Worm (Caenorhabditis elegans): Measurements from ENCODE around the gene K02F6.4.

DNA sequence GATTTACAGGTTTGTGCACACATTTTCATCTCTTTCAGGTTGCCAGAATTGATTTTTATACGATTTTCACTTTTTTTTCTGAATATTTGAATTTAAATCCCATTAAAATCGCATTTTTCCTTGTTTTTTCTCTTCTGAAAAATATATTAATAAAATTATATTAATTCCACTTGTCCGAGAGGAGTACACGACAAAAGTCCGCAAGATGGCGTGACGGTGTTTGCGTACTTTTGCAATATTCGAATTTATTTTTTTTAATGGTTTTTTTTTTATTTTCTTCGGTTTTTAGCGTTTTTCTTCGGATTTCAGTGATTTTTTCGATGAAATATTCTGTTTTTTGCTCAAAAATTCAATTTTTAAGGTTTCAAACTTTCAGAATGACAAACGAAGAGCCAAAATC lies 26.6 kb downstream of the K02F6.4 start, which contains the start of gene usp-39:
- TF ChIP-seq snpc-4 (tag; optimal IDR thresholded peaks at IDR 0.05) (no peak), nhr-237 (tag; optimal IDR thresholded peaks at IDR 0.05) (peak; percentile 65), elt-3 (tag; optimal IDR thresholded peaks at IDR 0.05) (no peak), lsy-2 (tag; optimal IDR thresholded peaks at IDR 0.05) (peak; percentile 80), elt-1 (tag; optimal IDR thresholded peaks at IDR 0.05; ENCODE audit: borderline replicate concordance, insufficient read depth) (no peak), lin-13 (tag; optimal IDR thresholded peaks at IDR 0.05) (peak; percentile 46), ham-2 (GFP tag; optimal IDR thresholded peaks at IDR 0.05) (no peak), ztf-11 (tag; optimal IDR thresholded peaks at IDR 0.05) (no peak), pha-4 (tag; optimal IDR thresholded peaks at IDR 0.05) (peak; percentile 65), unc-39 (tag; optimal IDR thresholded peaks at IDR 0.05) (no peak), nhr-2 (tag; optimal IDR thresholded peaks at IDR 0.05) (no peak), sptf-1 (tag; optimal IDR thresholded peaks at IDR 0.05) (peak; percentile 25)
